Fruit fly (Drosophila melanogaster): Measurements from ENCODE around the gene Glyp.

dm6 chr2L:2178810-2179143, 48.2 kb downstream of the Glyp start:
- no peak for TF ChIP-seq ss (GFP tag; optimal IDR thresholded peaks at IDR 0.05)
- no peak for TF ChIP-seq CG11762 (GFP tag; optimal IDR thresholded peaks at IDR 0.05; ENCODE audit: insufficient read depth)
- no peak for TF ChIP-seq CG3032 (tag; optimal IDR thresholded peaks at IDR 0.05)
- TF ChIP-seq Lpt (GFP tag; optimal IDR thresholded peaks at IDR 0.05), result no peak
- TF ChIP-seq spab (GFP tag; optimal IDR thresholded peaks at IDR 0.05), result no peak
- TF ChIP-seq Blimp-1 (GFP tag; optimal IDR thresholded peaks at IDR 0.05), result no peak
